Worm (Caenorhabditis elegans): ENCODE data around the gene R155.5.

DNA sequence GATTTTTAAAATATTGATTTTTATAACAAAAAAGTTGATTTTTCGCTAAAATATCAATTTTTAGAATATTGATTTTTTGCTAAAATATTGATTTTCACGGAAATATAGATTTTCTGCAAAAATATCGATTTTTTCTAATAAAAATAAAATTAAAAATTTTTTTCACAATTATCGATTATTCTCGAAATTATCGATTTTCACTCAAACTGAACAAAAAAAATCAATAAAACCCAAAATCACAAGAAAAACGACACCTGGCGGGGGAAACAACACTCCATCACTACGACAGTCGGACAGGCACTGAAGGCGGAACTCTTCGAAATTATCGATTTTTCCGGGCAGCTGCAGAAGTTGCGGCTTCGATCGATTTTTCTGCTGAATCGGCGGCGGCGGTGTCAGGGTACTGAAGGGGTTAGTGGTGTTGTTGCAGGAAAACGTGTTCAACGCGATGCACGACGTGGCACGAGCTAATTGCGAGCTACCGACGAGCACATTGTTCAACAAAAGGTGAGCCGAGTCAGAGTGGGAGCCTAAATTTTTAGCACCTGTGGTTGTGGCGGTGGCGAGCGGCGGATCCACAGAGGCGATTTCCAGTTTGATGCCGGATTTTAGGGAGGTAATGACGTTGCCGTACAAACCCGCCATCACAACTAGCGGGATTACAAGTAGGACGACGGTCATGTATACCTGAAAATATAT is 43.0 kb upstream of the R155.5 start:
- TF ChIP-seq ZK546.5 (tag; optimal IDR thresholded peaks at IDR 0.05) (no peak), lin-13 (GFP tag; optimal IDR thresholded peaks at IDR 0.05) (no peak), lin-39 (tag; optimal IDR thresholded peaks at IDR 0.05) (no peak), elt-3 (tag; optimal IDR thresholded peaks at IDR 0.05) (no peak), unc-62 (GFP tag; optimal IDR thresholded peaks at IDR 0.05) (no peak), ceh-82 (tag; optimal IDR thresholded peaks at IDR 0.05) (no peak), fos-1 (tag; optimal IDR thresholded peaks at IDR 0.05) (no peak), R02D3.7 (tag; optimal IDR thresholded peaks at IDR 0.05) (no peak), ama-1 (optimal IDR thresholded peaks at IDR 0.05) (no peak), skn-1 (tag; optimal IDR thresholded peaks at IDR 0.05) (no peak), egl-27 (tag; optimal IDR thresholded peaks at IDR 0.05) (no peak)

Data from whole organism, L2 larva.